Worm (Caenorhabditis elegans): ENCODE results near the gene cyp-33B1.

ce11 chrV:9063134-9063533, 22.0 kb downstream of the cyp-33B1 start:
- TF ChIP-seq mep-1 (tag; optimal IDR thresholded peaks at IDR 0.05) (no peak), nhr-11 (tag; optimal IDR thresholded peaks at IDR 0.05) (no peak), nhr-76 (tag; optimal IDR thresholded peaks at IDR 0.05) (no peak), ztf-11 (tag; optimal IDR thresholded peaks at IDR 0.05) (no peak), alr-1 (tag; optimal IDR thresholded peaks at IDR 0.05; ENCODE audit: borderline replicate concordance) (no peak), Y116A8C.19 (tag; optimal IDR thresholded peaks at IDR 0.05; ENCODE audit: borderline replicate concordance) (no peak), blmp-1 (tag; optimal IDR thresholded peaks at IDR 0.05) (peak; percentile 18), grh-1 (GFP tag; IDR thresholded peaks at IDR 0.05) (no peak), lsy-2 (tag; optimal IDR thresholded peaks at IDR 0.05) (no peak), nhr-90 (tag; optimal IDR thresholded peaks at IDR 0.05; ENCODE audit: poor library complexity) (no peak), nhr-28 (tag; optimal IDR thresholded peaks at IDR 0.05) (no peak), pag-3 (tag; optimal IDR thresholded peaks at IDR 0.05; ENCODE audit: borderline replicate concordance, insufficient read depth) (no peak), zag-1 (tag; optimal IDR thresholded peaks at IDR 0.05) (no peak), snpc-4 (tag; optimal IDR thresholded peaks at IDR 0.05) (no peak)
